Worm (Caenorhabditis elegans) whole organism, late embryonic: ENCODE measurements around the gene serp-1.2.

Experiments
- ama-1 ChIP-seq: fragments of 150-350 bp; optimal IDR thresholded peaks from 2 replicates; lab custom pipeline; 2014
- ceh-6 ChIP-seq: fragments of 200-800 bp; sonication (Bioruptor generic); optimal IDR thresholded peaks from 2 replicates; lab custom pipeline; 2018; ENCODE audit warnings: mild to moderate bottlenecking, missing genetic modification characterization, missing compliant biosample characterization
- ceh-9 ChIP-seq: sonication (generic microtip); optimal IDR thresholded peaks from 2 replicates; lab custom pipeline; 2016; ENCODE audit warnings: mild to moderate bottlenecking, missing genetic modification characterization, inconsistent platforms, missing compliant biosample characterization
- dve-1 ChIP-seq: sonication (generic microtip); optimal IDR thresholded peaks from 2 replicates; lab custom pipeline; 2017; ENCODE audit warnings: antibody characterized with exemption, mild to moderate bottlenecking, missing genetic modification characterization, missing compliant biosample characterization
- fkh-10 ChIP-seq: fragments of 150-350 bp; optimal IDR thresholded peaks from 2 replicates; lab custom pipeline; 2014; ENCODE audit warnings: missing biosample characterization, missing genetic modification reagents, missing genetic modification characterization
- hlh-15 ChIP-seq: sonication (generic microtip); optimal IDR thresholded peaks from 2 replicates; lab custom pipeline; 2016; ENCODE audit warnings: missing genetic modification characterization, missing compliant biosample characterization
- hlh-6 ChIP-seq: sonication (generic microtip); optimal IDR thresholded peaks from 2 replicates; lab custom pipeline; 2016; ENCODE audit warnings: missing genotype, missing genetic modification characterization, missing compliant biosample characterization
- madf-2 ChIP-seq: sonication (generic microtip); optimal IDR thresholded peaks from 2 replicates; lab custom pipeline; 2017; ENCODE audit warnings: missing genetic modification characterization, missing compliant biosample characterization
- nhr-11 ChIP-seq: fragments of 150-350 bp; optimal IDR thresholded peaks from 2 replicates; lab custom pipeline; 2014; ENCODE audit warnings: missing biosample characterization, missing genetic modification characterization
- pat-9 ChIP-seq: fragments of 200-800 bp; sonication (Bioruptor generic); optimal IDR thresholded peaks from 2 replicates; lab custom pipeline; 2018; ENCODE audit warnings: mild to moderate bottlenecking, missing genetic modification characterization, moderate library complexity, missing compliant biosample characterization
- pha-4 ChIP-seq: fragments of 150-350 bp; optimal IDR thresholded peaks from 2 replicates; lab custom pipeline; 2018; ENCODE audit warnings: missing biosample characterization, missing genetic modification reagents, missing genetic modification characterization
- pqm-1 ChIP-seq: sonication (generic microtip); optimal IDR thresholded peaks from 2 replicates; lab custom pipeline; 2016; ENCODE audit warnings: missing genetic modification characterization, missing compliant biosample characterization
- rnt-1 ChIP-seq: sonication (generic microtip); optimal IDR thresholded peaks from 2 replicates; lab custom pipeline; 2016; ENCODE audit warnings: missing genetic modification characterization, missing compliant biosample characterization
- unc-86 ChIP-seq: sonication (generic microtip); optimal IDR thresholded peaks from 2 replicates; lab custom pipeline; 2016; ENCODE audit warnings: missing genetic modification characterization, missing compliant biosample characterization

DNA sequence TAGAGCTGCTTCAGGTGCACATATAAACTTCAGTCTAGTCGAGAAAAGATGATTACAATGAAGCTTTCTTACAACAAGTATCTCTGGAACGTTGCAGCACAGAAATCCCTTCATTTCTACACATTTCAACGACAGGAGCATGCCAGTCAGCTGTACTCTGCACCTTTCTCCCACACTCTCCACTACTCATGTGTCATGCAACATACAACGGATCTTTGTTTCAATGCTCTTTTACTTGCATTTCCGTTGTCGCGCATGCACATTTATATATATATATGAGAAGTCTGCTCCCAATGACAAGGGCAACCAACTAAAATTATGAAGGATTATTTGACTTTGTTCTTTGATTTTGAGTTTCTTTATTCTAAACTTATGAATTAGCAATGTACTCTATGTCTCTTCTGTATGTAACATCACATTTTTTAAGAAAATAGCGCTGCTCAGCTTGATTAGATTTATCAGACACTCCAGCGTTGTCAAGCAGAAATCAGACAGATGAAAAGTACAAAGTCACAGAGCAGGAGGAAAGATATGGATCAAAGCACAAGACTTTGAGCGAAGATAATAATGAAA lies 9.7 kb downstream of the serp-1.2 start:
- TF ChIP-seq dve-1 (tag; lab: Kevin White, UChicago) (no peak), unc-86 (no peak), ceh-6 (GFP tag; lab: Kevin White, UChicago) (no peak), nhr-11 (no peak), fkh-10 (GFP tag; lab: Kevin White, UChicago) (no peak), pha-4 (tag; lab: Kevin White, UChicago) (no peak), hlh-6 (tag; lab: Kevin White, UChicago) (no peak), ceh-9 (no peak), rnt-1 (no peak), pat-9 (tag; lab: Kevin White, UChicago) (no peak), madf-2 (tag; lab: Kevin White, UChicago) (no peak), ama-1 (no peak), hlh-15 (tag; lab: Kevin White, UChicago) (no peak), pqm-1 (tag; lab: Kevin White, UChicago) (no peak)
